Worm (Caenorhabditis elegans) whole organism, L4 larva: ENCODE data around the gene Y54F10BM.23.

ENCODE experiments used
- T26A8.4 ChIP-seq: fragments of 200-800 bp; sonication (Bioruptor generic); IDR thresholded peaks from 2 replicates; pipeline ENCODE4 v1.3.6; 2022; ENCODE audit warnings: missing genetic modification characterization, missing compliant biosample characterization
- Y105C5A.15 ChIP-seq: fragments of 200-800 bp; sonication (Bioruptor generic); IDR thresholded peaks from 2 replicates; pipeline ENCODE4 v1.3.6; 2022; ENCODE audit warnings: missing genetic modification characterization, missing compliant biosample characterization
- aha-1 ChIP-seq: fragments of 150-350 bp; peaks from one replicate; lab custom pipeline; 2014; ENCODE audit warnings: missing biosample characterization, missing genetic modification characterization
- aly-2 ChIP-seq: sonication (generic microtip); optimal IDR thresholded peaks from 2 replicates; lab custom pipeline; 2018; ENCODE audit warnings: missing biosample characterization, missing genetic modification characterization
- arid-1 ChIP-seq: fragments of 200-800 bp; sonication (Bioruptor generic); conservative IDR thresholded peaks from 2 replicates; pipeline ENCODE4 v1.3.6; 2022; ENCODE audit warnings: missing genetic modification reagents, missing genetic modification characterization, missing compliant biosample characterization
- ceh-44 ChIP-seq: fragments of 200-800 bp; sonication (Bioruptor generic); IDR thresholded peaks from 2 replicates; pipeline ENCODE4 v1.3.6; 2022; ENCODE audit warnings: missing genetic modification reagents, missing genetic modification characterization, missing compliant biosample characterization
- cey-2 ChIP-seq: sonication (generic microtip); optimal IDR thresholded peaks from 3 replicates; lab custom pipeline; 2017; ENCODE audit warnings: missing genetic modification characterization, mild to moderate bottlenecking, missing compliant biosample characterization, antibody characterized with exemption, borderline replicate concordance; ENCODE audit not compliant: insufficient read depth
- daf-16 ChIP-seq, 3 experiments: sonication (generic microtip); optimal IDR thresholded peaks; 2 replicates each; lab custom pipeline; 2016 to 2017; ENCODE audit warnings: missing genetic modification characterization in 3 of 3, missing genetic modification reagents in 3 of 3, mild to moderate bottlenecking in 2 of 3, missing compliant biosample characterization in 2 of 3, missing biosample characterization in 1 of 3, moderate library complexity in 1 of 3
- dmd-6 ChIP-seq: fragments of 200-800 bp; sonication (Bioruptor generic); IDR thresholded peaks from 2 replicates; pipeline ENCODE4 v1.3.6; 2022; ENCODE audit warnings: missing genetic modification reagents, missing genetic modification characterization, missing compliant biosample characterization
- duxl-1 ChIP-seq: sonication (generic microtip); optimal IDR thresholded peaks from 2 replicates; lab custom pipeline; 2016; ENCODE audit warnings: mild to moderate bottlenecking, missing genetic modification characterization, moderate library complexity, missing compliant biosample characterization; ENCODE audit not compliant: poor library complexity
- dve-1 ChIP-seq: sonication (generic microtip); optimal IDR thresholded peaks from 2 replicates; lab custom pipeline; 2017; ENCODE audit warnings: antibody characterized with exemption, mild to moderate bottlenecking, missing genetic modification characterization, missing compliant biosample characterization; ENCODE audit not compliant: insufficient read depth
- egl-27 ChIP-seq: sonication (generic microtip); optimal IDR thresholded peaks from 3 replicates; lab custom pipeline; 2017; ENCODE audit warnings: missing biosample characterization, missing genetic modification reagents, missing genetic modification characterization
- gei-8 ChIP-seq: fragments of 200-800 bp; sonication (Bioruptor generic); optimal IDR thresholded peaks from 2 replicates; lab custom pipeline; 2018; ENCODE audit warnings: mild to moderate bottlenecking, missing genetic modification characterization, missing compliant biosample characterization
- hif-1 ChIP-seq, 2 experiments: sonication (generic microtip); optimal IDR thresholded peaks; 2 replicates each; lab custom pipeline; 2016 to 2017; ENCODE audit warnings: missing compliant biosample characterization in 2 of 2, missing genetic modification characterization in 2 of 2, missing genetic modification reagents in 2 of 2, missing genotype in 2 of 2, mild to moderate bottlenecking in 1 of 2
- hlh-11 ChIP-seq: fragments of 200-800 bp; sonication (Bioruptor generic); optimal IDR thresholded peaks from 2 replicates; lab custom pipeline; 2018; ENCODE audit warnings: mild to moderate bottlenecking, missing genetic modification characterization, missing compliant biosample characterization
- hlh-30 ChIP-seq: sonication (generic microtip); optimal IDR thresholded peaks from 2 replicates; lab custom pipeline; 2017; ENCODE audit warnings: antibody characterized with exemption, mild to moderate bottlenecking, missing genetic modification characterization, missing compliant biosample characterization; ENCODE audit not compliant: insufficient read depth
- jun-1 ChIP-seq: fragments of 150-350 bp; optimal IDR thresholded peaks from 2 replicates; lab custom pipeline; 2014; ENCODE audit warnings: missing biosample characterization, missing genetic modification reagents, missing genetic modification characterization
- lin-38 ChIP-seq: fragments of 200-800 bp; sonication (Bioruptor generic); IDR thresholded peaks from 2 replicates; pipeline ENCODE4 v1.3.6; 2022; ENCODE audit warnings: missing genetic modification reagents, missing genetic modification characterization, missing compliant biosample characterization
- lin-39 ChIP-seq: fragments of 150-350 bp; optimal IDR thresholded peaks from 2 replicates; lab custom pipeline; 2014; ENCODE audit warnings: missing biosample characterization, missing genetic modification reagents, missing genetic modification characterization
- madf-5 ChIP-seq, 2 experiments: fragments of 200-800 bp; sonication (Bioruptor generic); IDR thresholded peaks; 2 replicates each; pipeline ENCODE4 v1.3.6; 2022; ENCODE audit warnings: missing compliant biosample characterization in 2 of 2, missing genetic modification characterization in 2 of 2
- madf-9 ChIP-seq: fragments of 200-800 bp; sonication (Bioruptor generic); conservative IDR thresholded peaks from 2 replicates; pipeline ENCODE4 v1.3.6; 2022; ENCODE audit warnings: missing genetic modification reagents, missing genetic modification characterization, missing compliant biosample characterization
- mdt-29 ChIP-seq: fragments of 200-800 bp; sonication (Bioruptor generic); IDR thresholded peaks from 2 replicates; pipeline ENCODE4 v1.3.6; 2022; ENCODE audit warnings: missing genetic modification reagents, missing genetic modification characterization, missing compliant biosample characterization
- mep-1 ChIP-seq: fragments of 150-350 bp; sonication (generic microtip); optimal IDR thresholded peaks from 3 replicates; lab custom pipeline; 2014; ENCODE audit warnings: missing biosample characterization, missing genetic modification characterization
- mes-2 ChIP-seq: sonication (generic microtip); optimal IDR thresholded peaks from 2 replicates; lab custom pipeline; 2016; ENCODE audit warnings: missing genotype, mild to moderate bottlenecking, missing genetic modification characterization, missing compliant biosample characterization; ENCODE audit not compliant: poor library complexity, severe bottlenecking
- mxl-2 ChIP-seq: fragments of 200-800 bp; sonication (Bioruptor generic); conservative IDR thresholded peaks from 2 replicates; pipeline ENCODE4 v1.3.6; 2022; ENCODE audit warnings: missing genetic modification reagents, missing genetic modification characterization, missing compliant biosample characterization
- mxl-3 ChIP-seq: fragments of 200-800 bp; sonication (Bioruptor generic); optimal IDR thresholded peaks from 2 replicates; lab custom pipeline; 2018; ENCODE audit warnings: mild to moderate bottlenecking, missing genetic modification characterization, missing compliant biosample characterization
- nhr-11 ChIP-seq: fragments of 150-350 bp; optimal IDR thresholded peaks from 2 replicates; lab custom pipeline; 2014; ENCODE audit warnings: missing biosample characterization, missing genetic modification characterization
- nhr-28 ChIP-seq: fragments of 150-350 bp; optimal IDR thresholded peaks from 2 replicates; lab custom pipeline; 2014; ENCODE audit warnings: missing biosample characterization, missing genetic modification characterization
- nhr-76 ChIP-seq: fragments of 150-350 bp; optimal IDR thresholded peaks from 2 replicates; lab custom pipeline; 2014; ENCODE audit warnings: missing biosample characterization, missing genetic modification characterization
- pha-4 ChIP-seq, 2 experiments: fragments of 150-350 bp in 1 of 2; fragments of 200-800 bp in 1 of 2; sonication (Bioruptor generic) in 1 of 2; IDR thresholded peaks in 1 of 2; optimal IDR thresholded peaks in 1 of 2; 2 replicates each; pipeline versions ENCODE4 v1.3.6 to Lab custom; 2014 to 2022; ENCODE audit warnings: missing genetic modification characterization in 2 of 2, missing genetic modification reagents in 2 of 2, missing biosample characterization in 1 of 2, missing compliant biosample characterization in 1 of 2
- pqm-1 ChIP-seq: sonication (generic microtip); optimal IDR thresholded peaks from 2 replicates; lab custom pipeline; 2017; ENCODE audit warnings: missing biosample characterization, missing genetic modification characterization
- set-16 ChIP-seq: fragments of 200-800 bp; sonication (Bioruptor generic); IDR thresholded peaks from 2 replicates; pipeline ENCODE4 v1.3.6; 2022; ENCODE audit warnings: missing genetic modification reagents, missing genetic modification characterization, missing compliant biosample characterization
- spr-3 ChIP-seq: fragments of 200-800 bp; sonication (Bioruptor generic); optimal IDR thresholded peaks from 2 replicates; lab custom pipeline; 2018; ENCODE audit warnings: mild to moderate bottlenecking, missing genetic modification characterization, missing compliant biosample characterization
- unc-130 ChIP-seq: sonication (generic microtip); optimal IDR thresholded peaks from 2 replicates; lab custom pipeline; 2016; ENCODE audit warnings: missing genetic modification reagents, missing genetic modification characterization, missing compliant biosample characterization
- unc-39 ChIP-seq: sonication (generic microtip); optimal IDR thresholded peaks from 2 replicates; lab custom pipeline; 2017; ENCODE audit warnings: missing biosample characterization, missing genetic modification characterization
- zag-1 ChIP-seq: fragments of 150-350 bp; optimal IDR thresholded peaks from 2 replicates; lab custom pipeline; 2014; ENCODE audit warnings: missing biosample characterization, missing genetic modification characterization
- zip-2 ChIP-seq: fragments of 150-350 bp; optimal IDR thresholded peaks from 2 replicates; lab custom pipeline; 2014; ENCODE audit warnings: missing biosample characterization, missing genetic modification characterization
- ztf-11 ChIP-seq: fragments of 150-350 bp; optimal IDR thresholded peaks from 2 replicates; lab custom pipeline; 2014; ENCODE audit warnings: missing biosample characterization, missing genetic modification characterization

Y54F10BM.23 gene

ce11 chrIII:2304149-2304548 is 24.8 kb upstream of the Y54F10BM.23 start:
- TF ChIP-seq zip-2 (tag; lab: Kevin White, UChicago), result no peak
- TF ChIP-seq hif-1 (tag; optimal IDR thresholded peaks at IDR 0.05; lab: Kevin White, UChicago), result no peak
- peak; percentile 47 for TF ChIP-seq lin-38 (GFP tag; lab: Robert Waterston, UW)
- TF ChIP-seq, all 104 proteins: peak for 1

ce11 chrIII:2294736-2295135 is 15.4 kb upstream of the Y54F10BM.23 start:
- TF ChIP-seq dve-1 (peak; percentile 44), duxl-1 (tag; lab: Kevin White, UChicago) (peak; percentile 41), unc-130 (GFP tag; lab: Kevin White, UChicago) (no peak), daf-16 (GFP tag; optimal IDR thresholded peaks at IDR 0.05; lab: Kevin White, UChicago) (no peak), daf-16 (tag; optimal IDR thresholded peaks at IDR 0.05; lab: Kevin White, UChicago) (peak; percentile 94), pha-4 (GFP tag; IDR thresholded peaks at IDR 0.05; lab: Robert Waterston, UW) (no peak), pha-4 (tag; optimal IDR thresholded peaks at IDR 0.05; lab: Kevin White, UChicago) (peak; percentile 79), pqm-1 (peak; percentile 35), aha-1 (no peak), mep-1 (tag; lab: Kevin White, UChicago) (no peak), madf-9 (GFP tag; lab: Robert Waterston, UW) (no peak), egl-27 (no peak), Y105C5A.15 (no peak), dmd-6 (peak; percentile 29), nhr-28 (tag; lab: Kevin White, UChicago) (peak; percentile 71), hlh-30 (peak; percentile 4), lin-39 (tag; lab: Kevin White, UChicago) (no peak), hlh-11 (tag; lab: Kevin White, UChicago) (peak; percentile 30), ztf-11 (tag; lab: Kevin White, UChicago) (no peak)

- TF ChIP-seq mes-2 (no peak), aly-2 (tag; lab: Kevin White, UChicago) (no peak), zag-1 (tag; lab: Kevin White, UChicago) (no peak), spr-3 (no peak), dve-1 (peak; percentile 16), ceh-44 (GFP tag; lab: Robert Waterston, UW) (no peak), mdt-29 (GFP tag; lab: Robert Waterston, UW) (no peak), Y105C5A.15 (no peak), set-16 (GFP tag; lab: Robert Waterston, UW) (no peak), unc-39 (tag; lab: Kevin White, UChicago) (no peak), nhr-76 (tag; lab: Kevin White, UChicago) (no peak), daf-16 (GFP tag; optimal IDR thresholded peaks at IDR 0.05; lab: Kevin White, UChicago) (no peak), daf-16 (tag; optimal IDR thresholded peaks at IDR 0.05; lab: Kevin White, UChicago) (peak; percentile 58), arid-1 (GFP tag; lab: Robert Waterston, UW) (no peak), hlh-30 (peak; percentile 33), mxl-2 (GFP tag; lab: Robert Waterston, UW) (no peak), gei-8 (no peak), mxl-3 (GFP tag; lab: Kevin White, UChicago) (no peak), pqm-1 (peak; percentile 78), hif-1 (tag; optimal IDR thresholded peaks at IDR 0.05; lab: Kevin White, UChicago) (no peak), madf-5 (GFP tag; IDR thresholded peaks at IDR 0.05; lab: Robert Waterston, UW) (no peak), cey-2 (tag; lab: Kevin White, UChicago) (no peak), nhr-28 (tag; lab: Kevin White, UChicago) (peak; percentile 35), T26A8.4 (GFP tag; lab: Robert Waterston, UW) (no peak), nhr-11 (tag; lab: Kevin White, UChicago) (no peak), aha-1 (peak; percentile 88), jun-1 (tag; lab: Kevin White, UChicago) (no peak), dmd-6 (no peak)
Measured at ce11 chrIII:2291139-2291538, 11.8 kb upstream of the Y54F10BM.23 start, which contains the start of gene fbxa-219. TSS of gene fbxa-219 (plus strand) at chrIII:2291415.
